Fruit fly (Drosophila melanogaster) ovary, adult (tissue): Measurements from ENCODE around the gene Hsp68.

Experiments used
- CG17801 ChIP-seq: fragments of 200-800 bp; optimal IDR thresholded peaks from 2 replicates; lab custom pipeline; 2019; ENCODE audit warnings: missing biosample characterization, mild to moderate bottlenecking, missing genetic modification characterization, moderate library complexity; ENCODE audit not compliant: partially characterized antibody

Hsp68 gene

dm6 chr3R:24073703-24074102, 16.6 kb upstream of the Hsp68 start:
- TF ChIP-seq CG17801 (GFP tag; lab: Kevin White, UChicago) = no peak

DNA sequence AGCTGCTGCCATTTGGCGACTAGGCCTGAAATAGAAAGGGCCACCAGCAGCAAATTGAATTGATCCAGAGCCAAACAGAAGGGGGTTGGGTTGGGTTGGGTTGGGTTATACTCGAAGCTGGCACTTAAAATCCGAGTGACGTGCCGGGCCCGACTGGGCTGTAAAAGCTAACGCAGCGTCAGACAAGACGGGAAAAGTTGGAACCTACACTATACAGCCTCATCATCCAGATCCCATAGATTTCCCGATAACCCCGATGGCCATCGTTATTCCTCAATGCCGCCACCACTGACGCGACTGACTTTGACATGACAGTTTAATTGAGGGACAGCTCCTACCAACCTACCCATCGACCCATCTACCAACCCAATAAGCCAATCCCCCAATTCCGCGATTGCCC, 12.9 kb upstream of the Hsp68 start:
- TF ChIP-seq CG17801 (GFP tag; lab: Kevin White, UChicago) = no peak

DNA sequence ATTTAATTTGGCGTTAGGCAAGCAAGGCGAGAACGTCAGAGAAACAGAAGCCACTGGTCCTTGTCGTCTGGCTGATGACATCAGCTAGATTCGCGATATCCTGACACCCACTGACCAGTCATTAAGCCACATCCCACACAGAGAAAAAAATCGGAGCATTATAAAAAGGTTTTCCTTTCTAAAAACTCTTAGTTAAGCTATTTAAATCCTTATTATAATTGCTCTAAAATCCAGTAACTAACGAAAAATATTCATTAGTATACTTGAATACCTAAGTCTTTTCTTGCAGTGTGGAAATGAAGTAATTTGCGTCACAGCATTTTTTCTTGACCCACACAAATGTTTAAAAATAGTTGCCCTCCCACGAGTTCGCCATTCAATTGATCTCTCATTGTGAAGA, 11.7 kb upstream of the Hsp68 start:
- no peak for TF ChIP-seq CG17801 (GFP tag; lab: Kevin White, UChicago)

DNA sequence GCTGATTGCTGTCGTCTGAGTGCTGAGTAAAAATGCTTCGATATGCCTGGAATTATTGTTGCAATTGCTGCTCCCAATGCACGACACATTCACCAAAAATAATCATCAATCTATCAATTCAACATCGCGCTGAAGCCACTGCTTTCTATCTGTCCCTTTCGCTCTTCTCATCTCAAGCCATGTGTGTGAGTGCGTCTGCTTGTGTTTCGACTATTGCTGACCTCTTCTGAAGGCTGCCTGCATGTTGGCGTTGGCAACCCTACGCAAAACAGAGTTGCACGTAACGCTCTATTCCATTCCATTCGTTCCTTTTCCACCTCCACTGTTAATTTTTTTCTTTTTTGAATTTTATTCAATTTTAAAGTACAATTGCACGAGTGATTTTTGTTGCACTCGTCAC, 8.6 kb upstream of the Hsp68 start:
- no peak for TF ChIP-seq CG17801 (GFP tag; lab: Kevin White, UChicago)

dm6 chr3R:24058041-24058440, 931 bp upstream of the Hsp68 start, which contains the start of gene SMC1:
TSS of gene SMC1 (plus strand) at chr3R:24058287.
- TF ChIP-seq CG17801 (GFP tag; lab: Kevin White, UChicago) = peak; percentile 48

DNA sequence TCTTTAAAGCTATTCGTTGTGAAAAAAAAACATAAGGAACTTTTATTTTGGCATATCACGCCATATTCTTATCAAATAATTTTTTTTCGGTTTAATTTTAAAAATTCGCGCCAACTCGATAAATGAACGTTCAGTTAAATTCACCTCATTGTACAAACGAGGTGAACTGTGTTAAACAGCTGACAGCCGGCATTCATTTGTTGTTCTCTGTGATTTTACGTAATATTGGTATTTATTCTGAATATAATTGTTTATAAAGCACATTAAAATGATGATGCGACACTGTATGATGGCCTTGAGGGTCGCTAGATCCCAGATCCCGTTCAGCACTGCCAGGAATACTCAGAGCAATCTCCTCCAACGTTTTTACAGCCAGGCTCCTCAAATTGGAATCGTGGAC, 2.9 kb downstream of the Hsp68 start, which contains the start of gene CG6000:
Gene CG6000 (plus strand): TSS at position 165 of the 400 bp plus-strand sequence.
- TF ChIP-seq CG17801 (GFP tag; lab: Kevin White, UChicago) = no peak

DNA sequence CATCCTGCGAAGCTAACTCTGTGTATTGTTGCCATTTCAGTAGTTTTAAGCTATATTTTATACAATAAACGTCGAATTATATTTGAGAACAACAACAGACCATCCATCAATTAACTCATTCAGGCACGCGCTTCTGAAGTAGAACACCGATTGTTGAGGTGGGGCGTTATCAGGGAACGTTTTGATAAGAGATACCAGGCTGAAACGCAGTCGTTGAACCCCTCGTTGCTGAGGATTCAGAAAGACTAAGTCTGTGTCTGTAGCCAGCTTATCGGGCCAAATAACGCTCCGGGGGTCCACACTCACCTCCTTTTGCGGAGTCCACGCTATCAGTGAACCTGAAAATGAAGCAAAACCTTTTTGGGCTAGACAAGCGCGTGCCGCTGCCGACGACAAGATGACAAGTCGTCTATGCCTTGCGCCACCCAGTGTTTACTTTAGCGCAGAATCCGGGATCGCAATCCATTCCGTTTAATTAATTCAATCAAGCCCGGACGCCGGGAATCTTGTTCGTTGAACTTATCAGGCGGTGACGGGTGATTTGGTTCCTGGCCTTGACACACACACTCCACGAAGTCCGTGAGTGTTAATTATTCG, 3.5 kb downstream of the Hsp68 start:
- TF ChIP-seq CG17801 (GFP tag; lab: Kevin White, UChicago) = no peak

dm6 chr3R:24051459-24052165, 5.5 kb downstream of the Hsp68 start:
- peak; percentile 63 for TF ChIP-seq CG17801 (GFP tag; lab: Kevin White, UChicago)

- peak; percentile 63 for TF ChIP-seq CG17801 (GFP tag; lab: Kevin White, UChicago)
Measured at dm6 chr3R:24050690-24051440, 6.2 kb downstream of the Hsp68 start, which contains the start of the genes Atg6 and Pisd. TSS of gene Atg6 (minus strand) at chr3R:24050782. TSS of gene Pisd (plus strand) at chr3R:24050783.

DNA sequence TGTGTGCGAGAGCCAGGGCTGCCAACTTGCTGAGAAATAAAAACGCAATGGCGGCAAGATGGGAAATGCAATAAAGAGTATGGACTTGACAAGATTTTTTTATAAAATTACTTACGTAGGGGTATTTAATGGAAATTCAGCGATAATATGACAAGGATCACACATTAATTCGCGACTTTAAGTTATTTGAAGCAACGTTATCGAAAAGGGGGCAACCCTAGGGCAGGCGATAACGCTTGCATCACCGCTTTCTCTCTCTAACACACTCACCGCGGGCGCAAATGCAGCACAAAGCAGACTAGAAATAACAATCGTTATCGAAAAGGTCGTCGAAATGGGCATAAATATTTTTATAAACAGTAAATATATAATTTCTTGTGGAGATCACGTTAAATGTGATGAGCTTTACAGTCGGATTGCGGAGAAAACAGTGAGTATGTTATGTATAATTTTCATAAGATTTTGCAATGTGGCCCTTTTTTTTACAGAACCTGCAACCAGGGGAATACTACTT, 9.1 kb downstream of the Hsp68 start, which contains the start of gene Rox8:
Gene Rox8 (minus strand): TSS at position 268 of the 514 bp plus-strand sequence.
- peak; percentile 53 for TF ChIP-seq CG17801 (GFP tag; lab: Kevin White, UChicago)

DNA sequence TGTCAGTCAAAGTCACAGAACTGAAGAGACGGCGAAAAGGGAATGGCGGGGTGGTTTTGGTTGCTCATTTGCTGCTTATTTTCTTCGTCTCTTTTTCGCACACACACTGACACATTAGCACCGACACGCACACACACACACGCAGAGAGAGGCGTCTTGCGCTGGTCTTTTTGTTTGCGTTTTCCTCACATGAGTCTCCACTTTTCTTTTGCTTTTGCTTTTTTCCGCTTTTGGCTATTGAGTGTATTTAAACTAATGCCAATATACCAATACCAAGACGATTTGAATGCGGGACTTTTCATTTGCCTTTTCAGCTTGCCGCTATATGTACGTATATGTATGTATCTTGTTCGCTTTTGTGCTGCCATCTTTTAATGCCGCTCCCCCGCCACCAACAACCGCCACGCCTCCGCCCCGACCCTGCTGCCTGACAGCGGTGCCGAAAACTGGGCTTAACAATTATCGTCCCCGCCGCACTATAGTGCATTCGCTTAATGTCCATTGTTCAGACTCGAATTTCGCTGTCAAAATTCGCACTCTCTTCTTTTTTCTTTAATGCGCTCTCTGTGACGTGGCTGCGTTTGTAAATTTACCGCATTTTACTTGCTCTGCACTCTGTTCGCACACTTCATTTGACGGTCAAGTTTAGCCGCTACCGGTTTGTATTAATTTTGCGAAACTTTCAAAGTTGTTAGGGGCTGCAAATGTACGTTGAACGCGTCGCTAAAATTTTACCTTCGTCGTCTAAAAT, 9.7 kb downstream of the Hsp68 start, which contains the start of gene CG5986:
Gene CG5986 (plus strand): TSS at position 565 of the 751 bp plus-strand sequence.
- TF ChIP-seq CG17801 (GFP tag; lab: Kevin White, UChicago) = peak; percentile 52

dm6 chr3R:24046580-24047225, 10.4 kb downstream of the Hsp68 start:
- no peak for TF ChIP-seq CG17801 (GFP tag; lab: Kevin White, UChicago)

DNA sequence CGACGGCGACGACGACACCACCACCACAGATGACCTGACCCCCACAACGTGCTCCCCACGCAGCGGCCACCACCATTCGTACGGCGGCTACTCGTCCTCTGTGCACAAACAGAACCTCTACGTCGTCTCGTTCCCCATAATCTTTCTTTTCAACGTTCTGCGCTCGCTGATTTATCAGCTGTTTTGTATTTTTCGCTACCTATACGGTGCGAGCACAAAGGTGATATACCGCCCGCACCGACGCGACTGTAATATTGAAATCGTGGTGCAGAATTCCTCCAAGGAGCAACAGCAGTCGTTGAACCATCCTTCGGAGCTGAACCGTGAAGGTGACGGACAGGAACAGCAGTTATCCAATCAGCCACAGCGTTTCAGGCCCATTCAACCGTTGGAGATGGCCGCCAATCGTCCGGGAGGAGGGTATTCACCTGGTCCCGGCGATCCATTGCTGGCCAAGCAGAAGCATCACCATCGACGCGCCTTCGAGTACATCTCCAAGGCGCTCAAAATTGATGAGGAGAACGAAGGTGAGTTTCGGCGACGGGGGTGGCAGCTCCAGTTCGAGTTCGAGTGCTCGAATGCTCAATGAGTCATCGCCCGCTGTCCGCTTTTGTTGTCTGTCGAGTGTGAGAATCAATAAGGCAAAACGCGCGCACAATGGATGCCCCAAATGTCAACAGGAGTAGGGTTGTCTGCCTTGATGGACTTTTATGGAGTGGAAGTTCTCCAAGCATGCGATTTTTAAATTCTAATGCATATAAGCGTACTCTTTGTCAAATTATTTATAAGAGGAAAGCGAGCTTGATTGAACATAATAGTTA, 18.2 kb downstream of the Hsp68 start, which contains the start of gene Miro:
Gene Miro (minus strand): TSS at position 112 of the 821 bp plus-strand sequence.
- TF ChIP-seq CG17801 (GFP tag; lab: Kevin White, UChicago) = peak; percentile 16
